Worm (Caenorhabditis elegans): Measurements from ENCODE around the gene K04C2.5.

DNA sequence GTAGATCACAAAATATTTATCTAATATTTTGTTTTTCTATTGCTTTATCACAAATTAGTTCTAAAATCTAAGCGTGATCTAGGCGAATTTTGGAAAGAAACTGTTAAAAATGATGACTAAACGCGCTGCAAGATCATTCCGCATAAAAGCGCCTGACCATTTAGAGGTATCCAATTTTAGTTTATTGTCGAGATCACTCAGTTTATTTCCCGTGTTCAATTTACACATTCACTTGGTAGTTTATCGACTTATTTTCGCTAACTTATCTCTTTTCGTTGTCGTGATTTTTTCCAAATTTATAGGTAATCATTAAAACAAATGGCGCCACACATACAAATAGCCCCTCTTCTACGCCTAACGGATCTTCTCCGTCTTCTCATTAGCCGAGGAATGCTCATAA is 14.9 kb upstream of the K04C2.5 start, which contains the start of gene T07E3.2:
- TF ChIP-seq egl-27 (tag; optimal IDR thresholded peaks at IDR 0.05) (no peak), nhr-43 (tag; optimal IDR thresholded peaks at IDR 0.05; ENCODE audit: poor library complexity, severe bottlenecking) (no peak), lin-39 (tag; optimal IDR thresholded peaks at IDR 0.05) (no peak), nhr-12 (tag; optimal IDR thresholded peaks at IDR 0.05) (no peak), lin-15B (tag; optimal IDR thresholded peaks at IDR 0.05) (no peak), ceh-82 (tag; optimal IDR thresholded peaks at IDR 0.05) (no peak), nhr-237 (tag; optimal IDR thresholded peaks at IDR 0.05) (no peak), pqm-1 (tag; optimal IDR thresholded peaks at IDR 0.05) (no peak), skn-1 (tag; optimal IDR thresholded peaks at IDR 0.05) (no peak), nhr-11 (tag; optimal IDR thresholded peaks at IDR 0.05) (no peak), nhr-25 (tag; optimal IDR thresholded peaks at IDR 0.05) (no peak), pha-4 (tag; optimal IDR thresholded peaks at IDR 0.05) (no peak)
